Worm (Caenorhabditis elegans) whole organism, L4 larva: Measurements from ENCODE around the gene aat-3.

Experiments
- dmd-9 ChIP-seq: fragments of 200-800 bp; sonication (Bioruptor generic); IDR thresholded peaks from 2 replicates; pipeline ENCODE4 v1.3.6; 2022; ENCODE audit warnings: missing genetic modification reagents, missing genetic modification characterization, missing compliant biosample characterization
- php-3 ChIP-seq: fragments of 200-800 bp; sonication (Bioruptor generic); IDR thresholded peaks from 2 replicates; pipeline ENCODE4 v1.3.6; 2022; ENCODE audit warnings: missing genetic modification reagents, missing genetic modification characterization, missing compliant biosample characterization
- snpc-4 ChIP-seq: fragments of 150-350 bp; optimal IDR thresholded peaks from 2 replicates; lab custom pipeline; 2014; ENCODE audit warnings: missing biosample characterization, missing genetic modification characterization

DNA sequence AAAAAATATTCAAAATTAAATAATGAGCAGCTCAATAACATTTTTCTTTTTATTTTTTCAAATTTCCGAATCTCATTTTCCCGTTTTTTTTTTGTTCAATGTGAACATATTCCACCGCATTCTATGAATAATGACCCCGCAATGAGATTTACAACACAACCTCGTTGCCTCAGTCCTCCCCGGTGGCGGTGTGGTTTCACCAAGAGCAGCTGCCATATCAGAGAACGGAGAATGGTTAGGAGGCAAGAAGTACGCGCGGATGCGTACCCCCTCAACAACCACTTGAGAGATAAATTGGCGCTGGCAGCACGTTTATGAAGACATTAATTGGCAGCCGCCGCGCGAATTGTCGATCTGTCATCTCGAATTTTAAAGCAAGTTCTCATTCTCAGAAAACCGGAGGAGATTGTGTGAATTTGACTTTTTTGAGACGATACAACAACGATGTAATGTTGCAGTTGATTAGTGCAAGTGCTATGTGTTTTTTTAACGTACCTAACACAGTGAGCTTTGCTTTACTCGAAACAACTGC lies 38.3 kb upstream of the aat-3 start:
- no peak for TF ChIP-seq php-3
- no peak for TF ChIP-seq snpc-4 (tag; lab: Kevin White, UChicago)
- no peak for TF ChIP-seq dmd-9
